Fruit fly (Drosophila melanogaster) whole organism, adult: Measurements from ENCODE around the gene Polr2G.
A peak's percentile ranks its signal among the peaks of the same experiment; 100 is the strongest.

Experiments
- CG11617 ChIP-seq: fragments of 200-800 bp; sonication (Bioruptor generic); optimal IDR thresholded peaks from 2 replicates; lab custom pipeline; 2017; ENCODE audit warnings: mild to moderate bottlenecking, missing biosample characterization, missing genetic modification reagents, missing genetic modification characterization
- CG12768 ChIP-seq: fragments of 200-800 bp; sonication (Bioruptor generic); optimal IDR thresholded peaks from 2 replicates; lab custom pipeline; 2017; ENCODE audit warnings: missing biosample characterization, missing genetic modification characterization, mild to moderate bottlenecking, moderate library complexity, missing genetic modification reagents
- CG14711 ChIP-seq: fragments of 200-800 bp; sonication (Bioruptor generic); optimal IDR thresholded peaks from 2 replicates; lab custom pipeline; 2018; ENCODE audit warnings: missing biosample characterization, mild to moderate bottlenecking, missing genetic modification characterization, moderate library complexity
- CG1620 ChIP-seq: fragments of 200-800 bp; sonication (Bioruptor generic); optimal IDR thresholded peaks from 2 replicates; lab custom pipeline; 2016; ENCODE audit warnings: missing biosample characterization, missing genetic modification characterization
- CG33017 ChIP-seq: fragments of 200-800 bp; sonication (Bioruptor generic); optimal IDR thresholded peaks from 2 replicates; lab custom pipeline; 2018; ENCODE audit warnings: missing biosample characterization, mild to moderate bottlenecking, missing genetic modification characterization, moderate library complexity
- CG5204 ChIP-seq: fragments of 200-800 bp; sonication (Bioruptor generic); optimal IDR thresholded peaks from 2 replicates; lab custom pipeline; 2016; ENCODE audit warnings: missing biosample characterization, missing genetic modification characterization
- CG7045 ChIP-seq: fragments of 200-800 bp; sonication (Bioruptor generic); optimal IDR thresholded peaks from 2 replicates; lab custom pipeline; 2017; ENCODE audit warnings: missing biosample characterization, mild to moderate bottlenecking, missing genetic modification characterization
- CG7101 ChIP-seq: fragments of 200-800 bp; sonication (Bioruptor generic); optimal IDR thresholded peaks from 2 replicates; lab custom pipeline; 2018; ENCODE audit warnings: missing biosample characterization, mild to moderate bottlenecking, missing genetic modification characterization, moderate library complexity
- Clk ChIP-seq: fragments of 200-800 bp; sonication (Bioruptor generic); optimal IDR thresholded peaks from 2 replicates; lab custom pipeline; 2017; ENCODE audit warnings: missing biosample characterization, missing genetic modification characterization
- Crg-1 ChIP-seq: fragments of 200-800 bp; sonication (Bioruptor generic); optimal IDR thresholded peaks from 2 replicates; lab custom pipeline; 2016; ENCODE audit warnings: missing biosample characterization, missing genetic modification characterization
- Hr96 ChIP-seq: fragments of 200-800 bp; sonication (Bioruptor generic); optimal IDR thresholded peaks from 2 replicates; lab custom pipeline; 2016; ENCODE audit warnings: missing biosample characterization, missing genetic modification characterization
- Mnt ChIP-seq: fragments of 200-800 bp; sonication (Bioruptor generic); optimal IDR thresholded peaks from 2 replicates; lab custom pipeline; 2016; ENCODE audit warnings: missing biosample characterization, mild to moderate bottlenecking, missing genetic modification characterization
- bab1 ChIP-seq: fragments of 200-800 bp; sonication (Bioruptor generic); optimal IDR thresholded peaks from 3 replicates; lab custom pipeline; 2019; ENCODE audit warnings: missing biosample characterization, mild to moderate bottlenecking, missing genetic modification characterization, moderate library complexity
- cic ChIP-seq: fragments of 200-800 bp; sonication (Bioruptor generic); optimal IDR thresholded peaks from 2 replicates; lab custom pipeline; 2017; ENCODE audit warnings: missing biosample characterization, mild to moderate bottlenecking, missing genetic modification characterization, moderate library complexity
- cnc ChIP-seq, 2 experiments: fragments of >200 bp; optimal IDR thresholded peaks; 2 replicates each; lab custom pipeline; 2017
- kay ChIP-seq: fragments of 200-800 bp; sonication (Bioruptor generic); peaks from one replicate; lab custom pipeline; 2016; ENCODE audit warnings: missing biosample characterization, missing genetic modification characterization, borderline replicate concordance
- ovo ChIP-seq: fragments of 200-800 bp; sonication (Bioruptor generic); optimal IDR thresholded peaks from 2 replicates; lab custom pipeline; 2016; ENCODE audit warnings: missing biosample characterization, missing genetic modification characterization
- pad ChIP-seq: fragments of 200-800 bp; sonication (Bioruptor generic); optimal IDR thresholded peaks from 3 replicates; lab custom pipeline; 2017; ENCODE audit warnings: missing biosample characterization, missing genetic modification characterization, mild to moderate bottlenecking, moderate library complexity, missing genetic modification reagents
- tj ChIP-seq: fragments of 200-800 bp; sonication (Bioruptor generic); optimal IDR thresholded peaks from 3 replicates; lab custom pipeline; 2017; ENCODE audit warnings: missing biosample characterization, mild to moderate bottlenecking, missing genetic modification characterization, moderate library complexity
- toe ChIP-seq: fragments of 200-800 bp; sonication (Bioruptor generic); optimal IDR thresholded peaks from 2 replicates; lab custom pipeline; 2016; ENCODE audit warnings: missing biosample characterization, missing genetic modification characterization

The Polr2G gene

DNA sequence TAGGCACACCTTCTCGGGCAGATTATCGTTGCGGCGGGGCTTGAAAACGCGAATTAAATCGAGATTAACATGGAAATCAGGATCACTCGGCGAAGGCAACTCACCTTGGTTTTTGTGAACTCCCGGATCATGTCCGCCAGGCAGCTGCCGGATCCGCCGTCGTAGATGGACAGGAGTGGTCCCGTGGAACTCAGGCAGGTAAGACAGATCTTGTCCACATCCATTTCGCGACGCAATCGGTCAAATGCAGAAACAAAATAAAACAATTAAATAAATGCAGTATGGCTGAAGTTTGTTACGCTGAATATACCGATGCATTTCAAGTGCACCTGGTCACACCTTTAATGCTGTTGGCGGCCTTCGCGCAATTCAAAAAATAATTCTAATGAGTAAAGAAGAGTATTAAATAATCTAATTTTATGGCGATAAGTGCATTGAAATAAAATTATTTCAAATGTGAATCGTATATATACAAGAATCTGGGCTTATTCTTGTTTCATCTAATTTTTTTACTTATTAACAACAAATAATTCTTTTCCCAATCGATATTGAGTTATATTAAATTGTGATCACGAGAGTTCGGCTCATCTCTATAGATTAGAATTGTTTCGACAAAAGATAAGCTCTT is 9.5 kb downstream of the Polr2G start, which contains the start of the genes CG6654 and CG4210:
Gene CG6654, minus strand, starts transcription at position 297 of the 628 bp plus-strand sequence.
Gene CG4210, plus strand, starts transcription at position 613 of the 628 bp plus-strand sequence.
- TF ChIP-seq CG7101 (tag; lab: Kevin White, UChicago): peak; percentile 9
- TF ChIP-seq CG11617 (GFP tag; lab: Kevin White, UChicago): peak; percentile 29
- no peak for TF ChIP-seq CG1620
- TF ChIP-seq kay (GFP tag; lab: Kevin White, UChicago): no peak
- TF ChIP-seq CG14711: peak; percentile 28
- peak; percentile 9 for TF ChIP-seq bab1 (GFP tag; lab: Kevin White, UChicago)
- TF ChIP-seq pad: peak; percentile 15
- TF ChIP-seq toe (GFP tag; lab: Kevin White, UChicago): peak; percentile 5

dm6 chr3R:15208712-15209499 is 14.1 kb downstream of the Polr2G start, which contains the start of the genes Spn88Eb and Mau2:
Gene Spn88Eb, minus strand, starts transcription at chr3R:15208762.
Gene Mau2, plus strand, starts transcription at chr3R:15209204.
- peak; percentile 62 for TF ChIP-seq CG12768
- peak; percentile 33 for TF ChIP-seq CG33017 (tag; lab: Kevin White, UChicago)
- TF ChIP-seq Mnt: peak; percentile 68
- peak; percentile 55 for TF ChIP-seq Crg-1 (GFP tag; lab: Kevin White, UChicago)
- peak; percentile 21 for TF ChIP-seq ovo
- TF ChIP-seq CG1620: peak; percentile 73
- no peak for TF ChIP-seq cnc (optimal IDR thresholded peaks at IDR 0.05; lab: Kevin White, UChicago)
- TF ChIP-seq CG7101 (tag; lab: Kevin White, UChicago): peak; percentile 56
- no peak for TF ChIP-seq CG5204 (GFP tag; lab: Kevin White, UChicago)
- TF ChIP-seq Clk: peak; percentile 71
- TF ChIP-seq toe (GFP tag; lab: Kevin White, UChicago): peak; percentile 74
- TF ChIP-seq tj: peak; percentile 25
- TF ChIP-seq CG14711: peak; percentile 43
- peak; percentile 59 for TF ChIP-seq pad
- no peak for TF ChIP-seq Hr96 (GFP tag; lab: Kevin White, UChicago)
- peak; percentile 2 for TF ChIP-seq bab1 (GFP tag; lab: Kevin White, UChicago)
- TF ChIP-seq CG7045: peak; percentile 54
- TF ChIP-seq kay (GFP tag; lab: Kevin White, UChicago): no peak
- peak; percentile 45 for TF ChIP-seq cic (GFP tag; lab: Kevin White, UChicago)
- TF ChIP-seq CG11617 (GFP tag; lab: Kevin White, UChicago): peak; percentile 58

DNA sequence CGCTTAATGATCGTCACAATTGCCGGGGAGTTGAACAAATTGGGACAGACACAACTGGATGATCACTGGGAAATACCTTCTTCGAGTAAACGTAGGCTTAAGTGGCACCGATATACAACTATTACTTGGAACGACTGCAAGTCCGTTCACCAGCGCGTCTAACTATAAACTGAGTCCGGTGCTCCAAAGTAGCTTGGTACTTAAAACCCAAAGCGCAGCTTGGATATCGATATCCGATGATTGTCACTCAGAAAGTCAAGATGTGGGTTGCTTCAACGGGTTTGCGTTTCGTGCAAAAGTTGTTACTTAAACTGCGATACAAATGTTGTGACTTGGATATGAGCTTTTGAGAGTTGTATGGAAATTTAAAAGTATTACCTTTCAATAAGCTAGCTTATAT is 16.7 kb downstream of the Polr2G start, which contains the start of gene Spn88Ea:
Gene Spn88Ea, minus strand, starts transcription at position 175 of the 400 bp plus-strand sequence.
- TF ChIP-seq CG33017 (tag; lab: Kevin White, UChicago) (peak; percentile 7), toe (GFP tag; lab: Kevin White, UChicago) (no peak), bab1 (GFP tag; lab: Kevin White, UChicago) (peak; percentile 51), kay (GFP tag; lab: Kevin White, UChicago) (no peak), Mnt (no peak), ovo (no peak), CG7101 (tag; lab: Kevin White, UChicago) (no peak)

dm6 chr3R:15205223-15205622 is 17.8 kb downstream of the Polr2G start:
- no peak for TF ChIP-seq tj
- no peak for TF ChIP-seq CG14711
- TF ChIP-seq CG1620: no peak
- no peak for TF ChIP-seq cic (GFP tag; lab: Kevin White, UChicago)
- no peak for TF ChIP-seq kay (GFP tag; lab: Kevin White, UChicago)
- no peak for TF ChIP-seq Mnt
- TF ChIP-seq cnc (optimal IDR thresholded peaks at IDR 0.05; lab: Kevin White, UChicago): no peak
- TF ChIP-seq Hr96 (GFP tag; lab: Kevin White, UChicago): no peak

dm6 chr3R:15198052-15198793 is 24.8 kb downstream of the Polr2G start:
- TF ChIP-seq Hr96 (GFP tag; lab: Kevin White, UChicago): no peak
- no peak for TF ChIP-seq toe (GFP tag; lab: Kevin White, UChicago)
- peak; percentile 88 for TF ChIP-seq Mnt
- TF ChIP-seq CG14711: no peak
- no peak for TF ChIP-seq CG7045
- TF ChIP-seq CG1620: no peak
- peak; percentile 91 for TF ChIP-seq cic (GFP tag; lab: Kevin White, UChicago)
- no peak for TF ChIP-seq pad
- no peak for TF ChIP-seq cnc (optimal IDR thresholded peaks at IDR 0.05; lab: Kevin White, UChicago)
- no peak for TF ChIP-seq CG7101 (tag; lab: Kevin White, UChicago)
- no peak for TF ChIP-seq CG11617 (GFP tag; lab: Kevin White, UChicago)
- no peak for TF ChIP-seq CG33017 (tag; lab: Kevin White, UChicago)
- TF ChIP-seq CG12768: no peak
- peak; percentile 90 for TF ChIP-seq kay (GFP tag; lab: Kevin White, UChicago)
- TF ChIP-seq ovo: no peak
- no peak for TF ChIP-seq bab1 (GFP tag; lab: Kevin White, UChicago)
- no peak for TF ChIP-seq Clk
- TF ChIP-seq tj: peak; percentile 37
- no peak for TF ChIP-seq CG5204 (GFP tag; lab: Kevin White, UChicago)
- peak; percentile 15 for TF ChIP-seq Crg-1 (GFP tag; lab: Kevin White, UChicago)
